Fruit fly (Drosophila melanogaster) whole organism, embryonic: ENCODE measurements around the gene GstD8.
A peak's percentile ranks its signal among the peaks of the same experiment; 100 is the strongest.

Experiments used
- Antp ChIP-seq: fragments of 200-800 bp; sonication (Bioruptor generic); optimal IDR thresholded peaks from 3 replicates; lab custom pipeline; 2016; ENCODE audit warnings: missing biosample characterization, missing genetic modification characterization
- BEAF-32 ChIP-seq: fragments of 200-800 bp; sonication (Bioruptor generic); optimal IDR thresholded peaks from 3 replicates; lab custom pipeline; 2017; ENCODE audit warnings: missing biosample characterization, missing genetic modification characterization, mild to moderate bottlenecking, moderate library complexity, missing genetic modification reagents
- CG10274 ChIP-seq: fragments of 200-800 bp; sonication (Bioruptor generic); optimal IDR thresholded peaks from 3 replicates; lab custom pipeline; 2017; ENCODE audit warnings: missing biosample characterization, mild to moderate bottlenecking, missing genetic modification characterization
- CG10543 ChIP-seq: fragments of 200-800 bp; sonication (Bioruptor generic); optimal IDR thresholded peaks from 3 replicates; lab custom pipeline; 2017; ENCODE audit warnings: missing biosample characterization, mild to moderate bottlenecking, missing genetic modification characterization, moderate library complexity
- CG11695 ChIP-seq: fragments of 200-800 bp; sonication (Bioruptor generic); IDR thresholded peaks from 3 replicates; pipeline ENCODE4 v1.3.6; 2022; ENCODE audit warnings: missing biosample characterization, missing genetic modification characterization
- CG12236 ChIP-seq: fragments of 200-800 bp; sonication (Bioruptor generic); optimal IDR thresholded peaks from 2 replicates; lab custom pipeline; 2016; ENCODE audit warnings: missing biosample characterization, missing genetic modification characterization
- CG12659 ChIP-seq: fragments of 200-800 bp; sonication (Bioruptor generic); optimal IDR thresholded peaks from 3 replicates; lab custom pipeline; 2017; ENCODE audit warnings: mild to moderate bottlenecking, missing biosample characterization, missing genetic modification reagents, missing genetic modification characterization
- CG13287 ChIP-seq: fragments of 200-800 bp; sonication (Bioruptor generic); IDR thresholded peaks from 2 replicates; pipeline ENCODE4 v1.3.6; 2022; ENCODE audit warnings: missing biosample characterization, missing genetic modification characterization; ENCODE audit not compliant: partially characterized antibody
- CG13624 ChIP-seq: fragments of 200-800 bp; sonication (Bioruptor generic); optimal IDR thresholded peaks from 2 replicates; lab custom pipeline; 2016; ENCODE audit warnings: missing biosample characterization, missing genetic modification characterization
- CG14710 ChIP-seq: fragments of 200-800 bp; sonication (Bioruptor generic); optimal IDR thresholded peaks from 3 replicates; lab custom pipeline; 2019; ENCODE audit warnings: missing biosample characterization, mild to moderate bottlenecking, missing genetic modification characterization, moderate library complexity
- CG1603 ChIP-seq: fragments of 200-800 bp; sonication (Bioruptor generic); optimal IDR thresholded peaks from 2 replicates; lab custom pipeline; 2019; ENCODE audit warnings: missing biosample characterization, mild to moderate bottlenecking, missing genetic modification characterization, moderate library complexity
- CG16813 ChIP-seq: fragments of 200-800 bp; sonication (Bioruptor generic); IDR thresholded peaks from 3 replicates; pipeline ENCODE4 v1.3.6; 2022; ENCODE audit warnings: missing biosample characterization, missing genetic modification characterization; ENCODE audit not compliant: partially characterized antibody
- CG17385 ChIP-seq: fragments of 200-800 bp; sonication (Bioruptor generic); optimal IDR thresholded peaks from 3 replicates; lab custom pipeline; 2018; ENCODE audit warnings: missing biosample characterization, mild to moderate bottlenecking, missing genetic modification characterization
- CG30020 ChIP-seq: fragments of 200-800 bp; optimal IDR thresholded peaks from 2 replicates; lab custom pipeline; 2019; ENCODE audit warnings: missing biosample characterization, mild to moderate bottlenecking, missing genetic modification characterization, moderate library complexity
- CG3163 ChIP-seq: fragments of 200-800 bp; sonication (Bioruptor generic); optimal IDR thresholded peaks from 3 replicates; lab custom pipeline; 2016; ENCODE audit warnings: missing biosample characterization, missing genetic modification characterization
- CG6175 ChIP-seq: fragments of 200-800 bp; sonication (Bioruptor generic); IDR thresholded peaks from 3 replicates; pipeline ENCODE4 v1.3.6; 2022; ENCODE audit warnings: missing biosample characterization, missing genetic modification characterization
- CG9437 ChIP-seq: fragments of 200-800 bp; sonication (Bioruptor generic); optimal IDR thresholded peaks from 2 replicates; lab custom pipeline; 2018; ENCODE audit warnings: missing biosample characterization, mild to moderate bottlenecking, missing genetic modification characterization
- CG9797 ChIP-seq: fragments of 200-800 bp; sonication (Bioruptor generic); optimal IDR thresholded peaks from 3 replicates; lab custom pipeline; 2018; ENCODE audit warnings: missing biosample characterization, mild to moderate bottlenecking, missing genetic modification characterization
- CTCF ChIP-seq: fragments of 200-800 bp; sonication (Bioruptor generic); optimal IDR thresholded peaks from 2 replicates; lab custom pipeline; 2017; ENCODE audit warnings: missing biosample characterization, mild to moderate bottlenecking, missing genetic modification characterization, moderate library complexity
- Deaf1 ChIP-seq: fragments of 200-800 bp; optimal IDR thresholded peaks from 3 replicates; lab custom pipeline; 2019; ENCODE audit warnings: missing biosample characterization, mild to moderate bottlenecking, missing genetic modification characterization, moderate library complexity
- E2f1 ChIP-seq: fragments of 200-800 bp; sonication (Bioruptor generic); IDR thresholded peaks from 2 replicates; pipeline ENCODE4 v1.3.6; 2022; ENCODE audit warnings: missing biosample characterization, missing genetic modification characterization
- E2f2 ChIP-seq: fragments of 200-800 bp; sonication (Bioruptor generic); IDR thresholded peaks from 2 replicates; pipeline ENCODE4 v1.3.6; 2022; ENCODE audit warnings: missing biosample characterization, missing genetic modification characterization
- Ets97D ChIP-seq: fragments of 200-800 bp; sonication (Bioruptor generic); optimal IDR thresholded peaks from 3 replicates; lab custom pipeline; 2016; ENCODE audit warnings: missing biosample characterization, missing genetic modification characterization
- HLH4C ChIP-seq: fragments of 200-800 bp; sonication (Bioruptor generic); IDR thresholded peaks from 3 replicates; pipeline ENCODE4 v1.3.6; 2022; ENCODE audit warnings: missing biosample characterization, missing genetic modification characterization; ENCODE audit not compliant: partially characterized antibody
- MESR4 ChIP-seq: fragments of 200-800 bp; sonication (Bioruptor generic); optimal IDR thresholded peaks from 2 replicates; lab custom pipeline; 2018; ENCODE audit warnings: missing biosample characterization, mild to moderate bottlenecking, missing genetic modification characterization, moderate library complexity
- Myb ChIP-seq: fragments of 200-800 bp; sonication (Bioruptor generic); optimal IDR thresholded peaks from 2 replicates; lab custom pipeline; 2016; ENCODE audit warnings: missing biosample characterization, missing genetic modification characterization
- Ssrp ChIP-seq: fragments of 200-800 bp; sonication (Bioruptor generic); optimal IDR thresholded peaks from 2 replicates; lab custom pipeline; 2018; ENCODE audit warnings: missing biosample characterization, mild to moderate bottlenecking, missing genetic modification characterization, moderate library complexity
- YL-1 ChIP-seq: fragments of 200-800 bp; sonication (Bioruptor generic); optimal IDR thresholded peaks from 3 replicates; lab custom pipeline; 2017; ENCODE audit warnings: missing biosample characterization, mild to moderate bottlenecking, missing genetic modification characterization
- ase ChIP-seq: fragments of 200-800 bp; sonication (Bioruptor generic); IDR thresholded peaks from 3 replicates; pipeline ENCODE4 v1.3.6; 2022; ENCODE audit warnings: missing biosample characterization, missing genetic modification characterization
- dan ChIP-seq: fragments of 200-800 bp; sonication (Bioruptor generic); IDR thresholded peaks from 2 replicates; pipeline ENCODE4 v1.3.6; 2022; ENCODE audit warnings: missing biosample characterization, missing genetic modification characterization
- dm ChIP-seq: fragments of 200-800 bp; sonication (Bioruptor generic); optimal IDR thresholded peaks from 3 replicates; lab custom pipeline; 2016; ENCODE audit warnings: missing biosample characterization, missing genetic modification characterization
- en ChIP-seq: fragments of 200-800 bp; sonication (Bioruptor generic); optimal IDR thresholded peaks from 2 replicates; lab custom pipeline; 2016; ENCODE audit warnings: missing biosample characterization, missing genetic modification characterization
- gfzf ChIP-seq: fragments of 200-800 bp; sonication (Bioruptor generic); optimal IDR thresholded peaks from 2 replicates; lab custom pipeline; 2016; ENCODE audit warnings: missing biosample characterization, mild to moderate bottlenecking, missing genetic modification characterization, moderate library complexity
- grau ChIP-seq: fragments of 200-800 bp; optimal IDR thresholded peaks from 3 replicates; lab custom pipeline; 2019; ENCODE audit warnings: missing biosample characterization, mild to moderate bottlenecking, missing genetic modification characterization, moderate library complexity
- her ChIP-seq: fragments of 200-800 bp; sonication (Bioruptor generic); optimal IDR thresholded peaks from 2 replicates; lab custom pipeline; 2016; ENCODE audit warnings: missing biosample characterization, missing genetic modification characterization
- ken ChIP-seq: fragments of 200-800 bp; sonication (Bioruptor generic); IDR thresholded peaks from 3 replicates; pipeline ENCODE4 v1.3.6; 2022; ENCODE audit warnings: missing biosample characterization, missing genetic modification characterization
- nau ChIP-seq: fragments of 200-800 bp; sonication (Bioruptor generic); optimal IDR thresholded peaks from 3 replicates; lab custom pipeline; 2017; ENCODE audit warnings: missing biosample characterization, mild to moderate bottlenecking, missing genetic modification characterization, missing genetic modification reagents
- nerfin-1 ChIP-seq: fragments of 200-800 bp; sonication (Bioruptor generic); optimal IDR thresholded peaks from 3 replicates; lab custom pipeline; 2019; ENCODE audit warnings: missing biosample characterization, mild to moderate bottlenecking, missing genetic modification characterization, moderate library complexity
- nmo ChIP-seq: fragments of 200-800 bp; sonication (Bioruptor generic); optimal IDR thresholded peaks from 2 replicates; lab custom pipeline; 2018; ENCODE audit warnings: missing biosample characterization, mild to moderate bottlenecking, missing genetic modification characterization, moderate library complexity
- nom ChIP-seq: fragments of 200-800 bp; sonication (Bioruptor generic); optimal IDR thresholded peaks from 2 replicates; lab custom pipeline; 2017; ENCODE audit warnings: missing biosample characterization, missing genetic modification characterization, mild to moderate bottlenecking, moderate library complexity, missing genetic modification reagents
- oc ChIP-seq: fragments of 200-800 bp; sonication (Bioruptor generic); optimal IDR thresholded peaks from 2 replicates; lab custom pipeline; 2018; ENCODE audit warnings: missing biosample characterization, mild to moderate bottlenecking, missing genetic modification characterization, moderate library complexity
- pum ChIP-seq: fragments of 200-800 bp; sonication (Bioruptor generic); optimal IDR thresholded peaks from 2 replicates; lab custom pipeline; 2016; ENCODE audit warnings: missing biosample characterization, missing genetic modification characterization
- repo ChIP-seq: fragments of 200-800 bp; sonication (Bioruptor generic); optimal IDR thresholded peaks from 2 replicates; lab custom pipeline; 2016; ENCODE audit warnings: missing biosample characterization, missing genetic modification characterization
- sens ChIP-seq: fragments of 200-800 bp; sonication (Bioruptor generic); peaks from one replicate; lab custom pipeline; 2016; ENCODE audit warnings: missing biosample characterization, missing genetic modification characterization
- shn ChIP-seq: fragments of 200-800 bp; sonication (Bioruptor generic); optimal IDR thresholded peaks from 3 replicates; lab custom pipeline; 2016; ENCODE audit warnings: missing biosample characterization, missing genetic modification characterization
- slou ChIP-seq: fragments of 200-800 bp; sonication (Bioruptor generic); optimal IDR thresholded peaks from 3 replicates; lab custom pipeline; 2016; ENCODE audit warnings: missing biosample characterization, missing genetic modification characterization
- slp2 ChIP-seq: fragments of 200-800 bp; sonication (Bioruptor generic); optimal IDR thresholded peaks from 2 replicates; lab custom pipeline; 2016; ENCODE audit warnings: missing biosample characterization, missing genetic modification characterization
- sob ChIP-seq: fragments of 200-800 bp; sonication (Bioruptor generic); IDR thresholded peaks from 2 replicates; pipeline ENCODE4 v1.3.6; 2022; ENCODE audit warnings: missing biosample characterization, missing genetic modification characterization
- tin ChIP-seq: fragments of 200-800 bp; sonication (Bioruptor generic); optimal IDR thresholded peaks from 3 replicates; lab custom pipeline; 2016; ENCODE audit warnings: missing biosample characterization, missing genetic modification characterization
- tio ChIP-seq: fragments of 200-800 bp; sonication (Bioruptor generic); optimal IDR thresholded peaks from 2 replicates; lab custom pipeline; 2017; ENCODE audit warnings: missing biosample characterization, missing genetic modification characterization, inconsistent platforms
- trem ChIP-seq: fragments of 200-800 bp; optimal IDR thresholded peaks from 3 replicates; lab custom pipeline; 2019; ENCODE audit warnings: missing biosample characterization, mild to moderate bottlenecking, missing genetic modification characterization, moderate library complexity
- z ChIP-seq: fragments of 200-800 bp; sonication (Bioruptor generic); IDR thresholded peaks from 3 replicates; pipeline ENCODE4 v1.3.6; 2022; ENCODE audit warnings: missing biosample characterization, missing genetic modification characterization

GstD8 gene

DNA sequence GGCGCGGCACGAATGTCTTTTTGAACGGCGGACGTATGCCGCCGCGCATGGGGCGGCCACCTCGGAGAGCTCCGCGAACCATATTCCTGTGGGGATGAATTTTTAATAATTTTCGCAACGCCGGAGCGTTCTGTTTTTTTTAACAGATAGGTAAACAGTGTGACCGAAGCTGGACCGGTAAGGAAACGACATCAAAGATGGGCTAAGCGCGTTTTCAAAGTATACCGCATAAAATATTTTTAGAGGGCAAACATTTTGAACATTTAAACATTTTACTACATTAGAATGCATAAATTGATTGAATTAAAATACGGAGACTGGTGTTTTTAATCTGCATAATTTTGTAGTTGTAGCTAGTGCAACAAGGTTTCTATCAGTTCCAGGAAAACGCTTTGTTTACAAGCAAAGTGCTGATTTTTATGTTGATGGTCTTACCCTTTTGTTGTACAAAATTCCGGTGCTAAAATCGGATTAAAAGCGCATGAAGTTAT is 49.4 kb downstream of the GstD8 start, which contains the start of the genes CG5641 and CG5245:
CG5641 (minus strand) TSS at position 163 of the 491 bp plus-strand sequence.
CG5245 (plus strand) TSS at position 441 of the 491 bp plus-strand sequence.
- no peak for TF ChIP-seq Deaf1
- peak; percentile 20 for TF ChIP-seq nmo (GFP tag; lab: Kevin White, UChicago)
- peak; percentile 15 for TF ChIP-seq CG30020
- TF ChIP-seq dm (GFP tag; lab: Kevin White, UChicago): no peak
- peak; percentile 23 for TF ChIP-seq Ets97D (GFP tag; lab: Kevin White, UChicago)
- no peak for TF ChIP-seq slp2 (GFP tag; lab: Kevin White, UChicago)
- no peak for TF ChIP-seq CG17385 (GFP tag; lab: Kevin White, UChicago)
- TF ChIP-seq Myb (GFP tag; lab: Kevin White, UChicago): peak; percentile 31
- TF ChIP-seq CG10543 (GFP tag; lab: Kevin White, UChicago): no peak
- TF ChIP-seq CG6175 (GFP tag; lab: Robert Waterston, UW): no peak
- peak; percentile 85 for TF ChIP-seq gfzf (GFP tag; lab: Kevin White, UChicago)
- no peak for TF ChIP-seq CG12236 (GFP tag; lab: Kevin White, UChicago)
- TF ChIP-seq Ssrp (tag; lab: Kevin White, UChicago): no peak
- TF ChIP-seq oc: no peak
- TF ChIP-seq Antp: no peak
- no peak for TF ChIP-seq her
- no peak for TF ChIP-seq CG16813 (GFP tag; lab: Robert Waterston, UW)
- TF ChIP-seq tio (GFP tag; lab: Kevin White, UChicago): no peak
- peak; percentile 23 for TF ChIP-seq YL-1 (GFP tag; lab: Kevin White, UChicago)
- TF ChIP-seq E2f1 (GFP tag; lab: Robert Waterston, UW): no peak
- peak; percentile 51 for TF ChIP-seq trem (tag; lab: Kevin White, UChicago)
- TF ChIP-seq CG12659 (GFP tag; lab: Kevin White, UChicago): peak; percentile 22
- peak; percentile 47 for TF ChIP-seq MESR4 (GFP tag; lab: Kevin White, UChicago)
- TF ChIP-seq CG9797 (GFP tag; lab: Kevin White, UChicago): peak; percentile 69
- no peak for TF ChIP-seq ken (GFP tag; lab: Robert Waterston, UW)
- no peak for TF ChIP-seq CG9437
- no peak for TF ChIP-seq repo (GFP tag; lab: Kevin White, UChicago)
- TF ChIP-seq CG10274 (GFP tag; lab: Kevin White, UChicago): no peak
- TF ChIP-seq HLH4C (GFP tag; lab: Robert Waterston, UW): no peak
- no peak for TF ChIP-seq shn (GFP tag; lab: Kevin White, UChicago)
- TF ChIP-seq CG13624: no peak
- no peak for TF ChIP-seq nau (GFP tag; lab: Kevin White, UChicago)
- TF ChIP-seq slou (GFP tag; lab: Kevin White, UChicago): no peak
- TF ChIP-seq sens (GFP tag; lab: Kevin White, UChicago): peak; percentile 34
- TF ChIP-seq CG13287: peak; percentile 18; the same call in 1 of the 2 replicates
- TF ChIP-seq en: no peak
- no peak for TF ChIP-seq ase
- no peak for TF ChIP-seq CG11695 (GFP tag; lab: Robert Waterston, UW)
- TF ChIP-seq BEAF-32 (GFP tag; lab: Kevin White, UChicago): peak; percentile 30
- TF ChIP-seq CG3163: no peak
- TF ChIP-seq nerfin-1: peak; percentile 58
- no peak for TF ChIP-seq z (GFP tag; lab: Robert Waterston, UW)
- no peak for TF ChIP-seq pum (GFP tag; lab: Kevin White, UChicago)
- TF ChIP-seq CTCF (GFP tag; lab: Kevin White, UChicago): no peak
- TF ChIP-seq CG14710 (tag; lab: Kevin White, UChicago): peak; percentile 27
- TF ChIP-seq nom: no peak
- TF ChIP-seq dan (GFP tag; lab: Robert Waterston, UW): no peak
- peak; percentile 11 for TF ChIP-seq CG1603 (tag; lab: Kevin White, UChicago)
- TF ChIP-seq tin: no peak
- no peak for TF ChIP-seq sob (GFP tag; lab: Robert Waterston, UW)
- TF ChIP-seq grau (tag; lab: Kevin White, UChicago): no peak
- peak; percentile 64 for TF ChIP-seq E2f2 (GFP tag; lab: Robert Waterston, UW)
